Fruit fly (Drosophila melanogaster) whole organism, wandering third instar larva: ENCODE measurements around the gene Lcp65Aa.

Experiments
- CG32264 ChIP-seq: fragments of 200-800 bp; sonication (Bioruptor generic); optimal IDR thresholded peaks from 2 replicates; lab custom pipeline; 2016; ENCODE audit warnings: missing biosample characterization, missing genetic modification characterization
- CG9705 ChIP-seq: fragments of 200-800 bp; sonication (Bioruptor generic); optimal IDR thresholded peaks from 2 replicates; lab custom pipeline; 2018; ENCODE audit warnings: missing biosample characterization, mild to moderate bottlenecking, missing genetic modification characterization
- CrebA ChIP-seq: fragments of 200-800 bp; sonication (Bioruptor generic); optimal IDR thresholded peaks from 2 replicates; lab custom pipeline; 2016; ENCODE audit warnings: missing biosample characterization, mild to moderate bottlenecking, missing genetic modification characterization, borderline replicate concordance
- GATAd ChIP-seq: sonication (Bioruptor generic); optimal IDR thresholded peaks from 2 replicates; lab custom pipeline; 2016; ENCODE audit warnings: missing biosample characterization, missing genetic modification characterization
- HLH106 ChIP-seq: fragments of 200-800 bp; optimal IDR thresholded peaks from 3 replicates; lab custom pipeline; 2019; ENCODE audit warnings: missing biosample characterization, mild to moderate bottlenecking, missing genetic modification characterization, moderate library complexity
- Hr78 ChIP-seq: fragments of >200 bp; optimal IDR thresholded peaks from 2 replicates; lab custom pipeline; 2017; ENCODE audit warnings: missing biosample characterization, missing genetic modification characterization
- Hr83 ChIP-seq: fragments of 200-300 bp; sonication (Bioruptor generic); optimal IDR thresholded peaks from 2 replicates; lab custom pipeline; 2016; ENCODE audit warnings: missing biosample characterization, mild to moderate bottlenecking, missing genetic modification characterization, moderate library complexity; ENCODE audit not compliant: poor library complexity, severe bottlenecking
- Mio ChIP-seq: sonication (Bioruptor generic); optimal IDR thresholded peaks from 2 replicates; lab custom pipeline; 2016; ENCODE audit warnings: missing biosample characterization, missing genetic modification characterization
- Myc ChIP-seq: fragments of >200 bp; optimal IDR thresholded peaks from 2 replicates; lab custom pipeline; 2017
- N ChIP-seq: fragments of >200 bp; optimal IDR thresholded peaks from 2 replicates; lab custom pipeline; 2018; ENCODE audit warnings: missing biosample characterization, missing external identifiers, missing genetic modification characterization
- OdsH ChIP-seq: fragments of 200-800 bp; sonication (Bioruptor generic); optimal IDR thresholded peaks from 2 replicates; lab custom pipeline; 2016; ENCODE audit warnings: missing biosample characterization, mild to moderate bottlenecking, missing genetic modification characterization
- Rel ChIP-seq, 2 experiments: fragments of 200-800 bp; sonication (Bioruptor generic) in 1 of 2; optimal IDR thresholded peaks; 2 replicates in 1 of 2; 3 replicates in 1 of 2; lab custom pipeline; 2016 to 2019; ENCODE audit warnings: mild to moderate bottlenecking in 2 of 2, missing biosample characterization in 2 of 2, missing genetic modification characterization in 2 of 2, moderate library complexity in 1 of 2
- Sp1 ChIP-seq: fragments of 200-800 bp; sonication (Bioruptor generic); optimal IDR thresholded peaks from 3 replicates; lab custom pipeline; 2019; ENCODE audit warnings: missing biosample characterization, mild to moderate bottlenecking, missing genetic modification characterization, moderate library complexity
- Vsx2 ChIP-seq: fragments of 200-300, 225-300 bp; sonication (Bioruptor generic); optimal IDR thresholded peaks from 2 replicates; lab custom pipeline; 2018; ENCODE audit warnings: missing biosample characterization, missing genetic modification characterization; ENCODE audit not compliant: partially characterized antibody
- br ChIP-seq: fragments of 200-800 bp; sonication (Bioruptor generic); optimal IDR thresholded peaks from 2 replicates; lab custom pipeline; 2016; ENCODE audit warnings: missing biosample characterization, missing genetic modification characterization
- brk ChIP-seq: fragments of 200-800 bp; sonication (Bioruptor generic); optimal IDR thresholded peaks from 2 replicates; lab custom pipeline; 2016; ENCODE audit warnings: missing biosample characterization, mild to moderate bottlenecking, missing genetic modification characterization
- dl ChIP-seq, 2 experiments: fragments of 175-275, 200-275 bp in 1 of 2; fragments of 200-275 bp in 1 of 2; sonication (Bioruptor generic); optimal IDR thresholded peaks; lab custom pipeline; 2018; ENCODE audit warnings: mild to moderate bottlenecking in 2 of 2, missing biosample characterization in 2 of 2, missing genetic modification characterization in 2 of 2, moderate library complexity in 2 of 2; ENCODE audit not compliant: partially characterized antibody in 2 of 2, insufficient read depth in 1 of 2
- dmrt93B ChIP-seq: fragments of 200-800 bp; sonication (Bioruptor generic); optimal IDR thresholded peaks from 2 replicates; lab custom pipeline; 2018; ENCODE audit warnings: missing biosample characterization, mild to moderate bottlenecking, missing genetic modification characterization
- dsf ChIP-seq: sonication (Bioruptor generic); optimal IDR thresholded peaks from 2 replicates; lab custom pipeline; 2016; ENCODE audit warnings: missing biosample characterization, missing genetic modification characterization, borderline replicate concordance
- ey ChIP-seq: fragments of 200-800 bp; sonication (Bioruptor generic); optimal IDR thresholded peaks from 2 replicates; lab custom pipeline; 2016; ENCODE audit warnings: missing biosample characterization, missing genetic modification characterization
- foxo ChIP-seq, 2 experiments: fragments of 200-800 bp; sonication (Bioruptor generic); optimal IDR thresholded peaks; 2 replicates in 1 of 2; 3 replicates in 1 of 2; lab custom pipeline; 2016 to 2017; ENCODE audit warnings: missing biosample characterization in 2 of 2, missing genetic modification characterization in 2 of 2
- fru ChIP-seq: fragments of 200-800 bp; sonication (Bioruptor generic); optimal IDR thresholded peaks from 3 replicates; lab custom pipeline; 2016; ENCODE audit warnings: missing biosample characterization, mild to moderate bottlenecking, missing genetic modification characterization
- h ChIP-seq: fragments of 200-800 bp; sonication (Bioruptor generic); optimal IDR thresholded peaks from 3 replicates; lab custom pipeline; 2016; ENCODE audit warnings: missing biosample characterization, mild to moderate bottlenecking, missing genetic modification characterization
- jim ChIP-seq: fragments of 175-275, 200-325 bp; sonication (Bioruptor generic); optimal IDR thresholded peaks from 2 replicates; lab custom pipeline; 2016; ENCODE audit warnings: missing biosample characterization, mild to moderate bottlenecking, missing genetic modification characterization
- lola ChIP-seq: fragments of >200 bp; optimal IDR thresholded peaks from 2 replicates; lab custom pipeline; 2017; ENCODE audit warnings: missing biosample characterization, missing genetic modification characterization
- rgr ChIP-seq: fragments of 200-800 bp; sonication (Bioruptor generic); optimal IDR thresholded peaks from 3 replicates; lab custom pipeline; 2016; ENCODE audit warnings: missing biosample characterization, mild to moderate bottlenecking, missing genetic modification characterization
- sage ChIP-seq: fragments of 200-800 bp; sonication (Bioruptor generic); optimal IDR thresholded peaks from 2 replicates; lab custom pipeline; 2016; ENCODE audit warnings: missing biosample characterization, mild to moderate bottlenecking, missing genetic modification characterization
- sv ChIP-seq: fragments of 200-800 bp; sonication (Bioruptor generic); optimal IDR thresholded peaks from 3 replicates; lab custom pipeline; 2016; ENCODE audit warnings: missing biosample characterization, missing genetic modification characterization
- tai ChIP-seq: sonication (Bioruptor generic); optimal IDR thresholded peaks from 2 replicates; lab custom pipeline; 2016; ENCODE audit warnings: missing biosample characterization, missing genetic modification characterization
- usp ChIP-seq: fragments of >200 bp; optimal IDR thresholded peaks from 2 replicates; lab custom pipeline; 2017; ENCODE audit warnings: missing biosample characterization, missing genetic modification characterization

Gene Lcp65Aa

dm6 chr3L:6116881-6117280 lies 34.2 kb upstream of the Lcp65Aa start:
- TF ChIP-seq Myc (lab: Kevin White, UChicago) (no peak), dsf (GFP tag; lab: Kevin White, UChicago) (no peak), Rel (GFP tag; optimal IDR thresholded peaks at IDR 0.05; lab: Kevin White, UChicago) (no peak), Rel (tag; optimal IDR thresholded peaks at IDR 0.05; lab: Kevin White, UChicago) (no peak), CrebA (no peak)
- TF ChIP-seq, all 38 proteins: peak for 0

DNA sequence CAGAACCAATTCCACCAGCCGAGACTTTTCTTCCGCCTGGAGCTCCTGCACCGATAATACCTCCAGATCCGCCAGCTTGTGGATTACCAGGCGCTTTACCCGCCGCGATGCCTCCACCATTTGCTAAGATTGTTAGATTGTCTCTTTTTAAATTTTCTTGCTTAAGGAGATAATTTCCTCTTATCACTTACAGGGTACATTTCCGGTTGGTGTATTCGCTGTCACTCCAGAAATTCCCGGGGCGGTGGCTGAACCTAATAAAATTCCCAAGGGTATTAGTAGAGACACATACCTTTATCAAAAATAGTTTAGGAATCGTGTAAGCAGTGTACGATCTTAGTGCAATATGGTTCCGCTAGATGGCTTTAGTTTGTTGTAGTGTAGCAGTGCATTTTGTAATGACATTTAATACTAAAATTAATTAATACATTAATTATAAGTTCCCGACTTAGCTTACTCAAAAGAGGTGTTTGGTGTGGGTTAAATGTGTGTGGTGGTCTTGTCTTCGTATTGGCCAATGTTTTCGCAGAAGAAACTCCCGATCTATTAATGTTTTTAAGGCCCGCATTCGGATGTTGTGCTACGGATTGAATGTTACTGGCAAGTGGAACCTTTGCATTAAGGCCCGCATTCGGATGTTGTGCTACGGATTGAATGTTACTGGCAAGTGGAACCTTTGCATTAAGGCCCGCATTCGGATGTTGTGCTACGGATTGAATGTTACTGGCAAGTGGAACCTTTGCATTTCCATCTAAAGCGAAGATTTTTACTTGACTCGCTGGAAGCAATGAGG lies 26.3 kb upstream of the Lcp65Aa start:
- TF ChIP-seq dmrt93B (GFP tag; lab: Kevin White, UChicago) (peak; percentile 17), fru (GFP tag; lab: Kevin White, UChicago) (peak; percentile 20), rgr (peak; percentile 33), CG9705 (peak; percentile 32), HLH106 (tag; lab: Kevin White, UChicago) (peak; percentile 50), Myc (lab: Kevin White, UChicago) (peak; percentile 86), Vsx2 (GFP tag; lab: Kevin White, UChicago) (no peak), OdsH (no peak), jim (GFP tag; lab: Kevin White, UChicago) (no peak), N (GFP tag; lab: Kevin White, UChicago) (no peak), sv (GFP tag; lab: Kevin White, UChicago) (peak; percentile 4), Hr83 (GFP tag; lab: Kevin White, UChicago) (no peak)

DNA sequence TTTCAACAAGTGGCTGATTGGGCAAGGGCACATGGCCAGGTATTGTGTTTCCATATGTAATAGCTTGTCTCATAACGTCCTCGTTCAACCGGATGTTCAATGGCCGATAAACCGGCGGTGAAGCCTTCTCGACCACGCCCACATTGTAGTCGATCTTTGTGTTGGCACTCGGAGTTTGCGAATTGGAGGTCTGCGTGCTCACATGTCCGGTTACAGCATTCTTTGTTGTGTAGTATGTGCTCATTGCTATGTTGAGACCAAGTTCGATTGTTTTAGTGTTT lies 25.8 kb upstream of the Lcp65Aa start:
- no peak for TF ChIP-seq GATAd (GFP tag; lab: Kevin White, UChicago)
- no peak for TF ChIP-seq CG32264
- TF ChIP-seq jim (GFP tag; lab: Kevin White, UChicago) = no peak
- no peak for TF ChIP-seq Myc (lab: Kevin White, UChicago)
- TF ChIP-seq rgr = no peak
- no peak for TF ChIP-seq lola (GFP tag; lab: Kevin White, UChicago)
- no peak for TF ChIP-seq usp
- no peak for TF ChIP-seq Sp1
- TF ChIP-seq CG9705 = no peak
- no peak for TF ChIP-seq sage (GFP tag; lab: Kevin White, UChicago)
- TF ChIP-seq, all 38 proteins: peak for 0

DNA sequence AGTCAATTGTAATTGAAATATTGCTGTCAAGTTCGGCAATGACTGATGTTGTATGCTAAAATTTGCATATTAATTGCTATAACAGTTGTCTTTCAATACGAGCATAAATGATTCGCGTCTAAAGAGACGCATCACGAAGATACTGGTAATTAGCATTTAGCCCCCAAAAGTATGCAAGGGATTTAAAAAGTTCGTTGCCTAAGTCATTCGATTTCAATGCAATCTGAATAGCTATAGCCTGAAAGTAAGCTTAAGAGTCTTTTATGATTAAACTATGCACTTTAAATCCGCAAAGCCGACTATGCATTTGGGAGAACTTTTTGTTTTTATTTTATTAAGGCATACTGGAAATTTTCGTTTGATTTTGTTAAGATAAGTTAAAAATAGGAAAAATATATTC lies 21.5 kb upstream of the Lcp65Aa start:
- TF ChIP-seq sv (GFP tag; lab: Kevin White, UChicago) = no peak
- TF ChIP-seq foxo (GFP tag; optimal IDR thresholded peaks at IDR 0.05; lab: Kevin White, UChicago) = no peak
- TF ChIP-seq Myc (lab: Kevin White, UChicago) = peak; percentile 74
- no peak for TF ChIP-seq lola (GFP tag; lab: Kevin White, UChicago)
- peak; percentile 76 for TF ChIP-seq Vsx2 (GFP tag; lab: Kevin White, UChicago)

DNA sequence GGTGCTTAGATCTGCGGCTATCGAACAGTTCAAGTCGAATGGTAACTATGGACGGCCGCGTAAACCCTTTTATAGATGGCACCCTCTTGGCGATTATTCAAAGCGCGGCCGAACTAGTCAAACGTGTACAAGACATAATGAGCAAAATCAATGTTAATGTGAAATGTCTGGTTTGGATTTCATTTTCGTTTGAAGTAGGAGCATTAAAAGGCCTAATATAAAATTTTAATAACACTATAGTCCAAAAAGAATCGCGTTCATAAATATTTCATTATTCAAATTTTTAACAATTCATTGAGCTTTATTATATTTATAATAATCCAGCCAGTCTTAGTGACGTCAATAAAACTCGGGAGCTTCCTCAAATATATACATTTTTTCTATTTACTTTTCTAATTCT lies 20.2 kb upstream of the Lcp65Aa start, which contains the start of gene Lcp65Ag3:
Lcp65Ag3 (minus strand) TSS at position 46 of the 400 bp plus-strand sequence.
- TF ChIP-seq brk (GFP tag; lab: Kevin White, UChicago) (no peak), CrebA (no peak), Hr78 (GFP tag; lab: Kevin White, UChicago) (no peak), Mio (no peak), tai (GFP tag; lab: Kevin White, UChicago) (no peak), foxo (GFP tag; optimal IDR thresholded peaks at IDR 0.05; lab: Kevin White, UChicago) (no peak), sv (GFP tag; lab: Kevin White, UChicago) (no peak), sage (GFP tag; lab: Kevin White, UChicago) (no peak), CG32264 (no peak), h (GFP tag; lab: Kevin White, UChicago) (no peak), ey (GFP tag; lab: Kevin White, UChicago) (no peak), dl (GFP tag; optimal IDR thresholded peaks at IDR 0.05; lab: Kevin White, UChicago; ENCODE audit: insufficient read depth in 1 of 2, partially characterized antibody in 2 of 2) (no peak), OdsH (no peak), br (GFP tag; lab: Kevin White, UChicago) (no peak), HLH106 (tag; lab: Kevin White, UChicago) (no peak)
